Fruit fly (Drosophila melanogaster): ENCODE data around the gene IntS12.

DNA sequence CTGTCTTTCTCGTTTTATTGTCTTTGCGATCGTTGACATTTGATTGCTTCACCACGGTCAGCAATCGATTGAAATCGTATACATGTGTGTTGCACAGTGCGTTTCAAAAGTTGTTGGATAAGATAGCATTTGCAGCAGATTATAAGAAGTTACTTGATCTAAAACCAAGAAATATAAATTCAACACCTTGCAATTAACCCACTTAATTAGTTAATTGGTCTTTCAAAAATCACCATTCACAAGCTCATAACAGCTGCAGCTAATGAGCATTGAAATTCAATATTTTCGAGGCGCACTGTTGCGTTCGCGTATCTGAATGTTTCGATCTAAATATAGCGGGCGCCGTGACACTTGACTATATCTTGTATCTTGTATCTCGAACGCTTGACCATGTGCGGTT is 29.6 kb downstream of the IntS12 start:
- TF ChIP-seq BtbVII (GFP tag; optimal IDR thresholded peaks at IDR 0.05) (no peak), CG4282 (GFP tag; optimal IDR thresholded peaks at IDR 0.05) (no peak), Abd-B (GFP tag; optimal IDR thresholded peaks at IDR 0.05) (no peak), CG11247 (GFP tag; IDR thresholded peaks at IDR 0.05) (no peak), Mes4 (GFP tag; optimal IDR thresholded peaks at IDR 0.05) (no peak), odd (GFP tag; optimal IDR thresholded peaks at IDR 0.05) (no peak), E2f1 (GFP tag; IDR thresholded peaks at IDR 0.05) (0 out of 2 replicates have a peak, but pooled peaks have one; percentile 17)

Data from whole organism, embryonic.